Worm (Caenorhabditis elegans): ENCODE results near the gene F20D6.1.

ce11 chrV:8190016-8190415 is 514 bp upstream of the F20D6.1 start, which contains the start of gene F20D6.12:
- TF ChIP-seq him-1 (tag; optimal IDR thresholded peaks at IDR 0.05) = no peak
- TF ChIP-seq dao-5 (tag; optimal IDR thresholded peaks at IDR 0.05) = no peak
- TF ChIP-seq W03F9.2 (tag; optimal IDR thresholded peaks at IDR 0.05) = no peak

All from whole organism, L4/young adult.